Worm (Caenorhabditis elegans) whole organism, L2 larva: ENCODE results near the gene F59B2.13.

Source experiments
- ama-1 ChIP-seq: fragments of 150-350 bp; optimal IDR thresholded peaks from 2 replicates; lab custom pipeline; 2018; ENCODE audit warnings: inconsistent platforms
- crh-2 ChIP-seq: sonication (generic microtip); optimal IDR thresholded peaks from 2 replicates; lab custom pipeline; 2017; ENCODE audit warnings: missing biosample characterization, missing genetic modification characterization
- elt-3 ChIP-seq: sonication (generic microtip); optimal IDR thresholded peaks from 2 replicates; lab custom pipeline; 2017; ENCODE audit warnings: missing biosample characterization, missing genetic modification characterization
- lin-13 ChIP-seq: fragments of 150-350 bp; optimal IDR thresholded peaks from 2 replicates; lab custom pipeline; 2014; ENCODE audit warnings: missing biosample characterization, missing genetic modification reagents, missing genetic modification characterization
- nhr-23 ChIP-seq: fragments of 150-350 bp; optimal IDR thresholded peaks from 2 replicates; lab custom pipeline; 2014; ENCODE audit warnings: missing biosample characterization, missing genetic modification reagents, missing genetic modification characterization

ce11 chrIII:9035037-9035436, 8.2 kb upstream of the F59B2.13 start:
- TF ChIP-seq crh-2 (tag; lab: Kevin White, UChicago) (peak; percentile 33), elt-3 (tag; lab: Kevin White, UChicago) (no peak), nhr-23 (no peak), lin-13 (GFP tag; lab: Kevin White, UChicago) (no peak), ama-1 (lab: Kevin White, UChicago) (no peak)
